Fruit fly (Drosophila melanogaster): ENCODE measurements around the gene jvl.
A peak's percentile ranks its signal among the peaks of the same experiment; 100 is the strongest.

jvl gene

DNA sequence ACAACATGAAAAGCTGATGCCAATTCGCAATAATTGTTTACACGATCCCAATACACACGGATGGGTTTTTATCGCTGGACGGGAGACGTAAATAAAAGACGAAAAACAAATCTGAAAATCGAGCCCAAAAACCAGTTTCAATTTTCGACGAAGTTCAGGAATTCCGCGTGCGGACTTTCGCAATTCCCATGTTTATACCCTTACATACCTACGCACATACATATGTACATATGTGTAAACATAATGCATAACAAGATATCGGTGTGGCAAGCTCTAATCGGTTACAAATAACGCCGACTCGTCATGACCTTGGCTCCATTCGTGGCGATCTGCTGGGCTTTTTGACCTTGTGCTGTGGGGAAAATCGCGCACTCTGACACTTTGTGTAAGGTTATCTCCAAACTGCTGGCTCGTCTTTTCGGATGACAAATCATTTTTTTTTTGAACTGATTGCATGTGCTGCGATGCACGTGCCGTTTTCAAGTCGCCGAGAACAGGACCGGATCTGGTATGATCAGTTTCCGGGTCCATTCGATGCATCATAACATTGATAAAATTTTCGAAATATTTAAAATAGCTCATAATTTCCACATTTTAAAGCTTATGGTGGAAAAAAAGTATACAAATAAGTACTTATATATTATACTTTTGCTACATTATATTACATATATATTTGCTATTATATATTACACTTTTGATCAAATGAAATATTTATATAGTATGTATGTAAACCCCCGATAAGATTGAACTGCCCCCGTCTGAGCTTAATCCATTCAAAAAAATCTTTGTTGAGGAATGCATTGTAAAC is 11.5 kb upstream of the jvl start:
- TF ChIP-seq gem (tag; optimal IDR thresholded peaks at IDR 0.05) (peak; percentile 9), CG3726 (GFP tag; IDR thresholded peaks at IDR 0.05) (no peak), CG1024 (GFP tag; IDR thresholded peaks at IDR 0.05) (no peak), CG11504 (tag; optimal IDR thresholded peaks at IDR 0.05) (peak; percentile 13), eyg (GFP tag; optimal IDR thresholded peaks at IDR 0.05) (no peak), eve (GFP tag; optimal IDR thresholded peaks at IDR 0.05) (peak in 1 of 2 experiments; percentile 39), Eip74EF (GFP tag; optimal IDR thresholded peaks at IDR 0.05) (peak in 1 of 2 experiments; percentile 76), Fer3 (tag; optimal IDR thresholded peaks at IDR 0.05) (no peak), NC2β (GFP tag; optimal IDR thresholded peaks at IDR 0.05) (no peak), sisA (GFP tag; IDR thresholded peaks at IDR 0.05) (no peak), Atf-2 (GFP tag; optimal IDR thresholded peaks at IDR 0.05) (no peak), CG16815 (GFP tag; optimal IDR thresholded peaks at IDR 0.05) (no peak), CG6689 (GFP tag; IDR thresholded peaks at IDR 0.05) (no peak), NFAT (GFP tag; IDR thresholded peaks at IDR 0.05) (no peak), CG34376 (GFP tag; optimal IDR thresholded peaks at IDR 0.05) (peak; percentile 5), pb (GFP tag; optimal IDR thresholded peaks at IDR 0.05) (no peak), CG17186 (GFP tag; optimal IDR thresholded peaks at IDR 0.05) (no peak), pros (GFP tag; optimal IDR thresholded peaks at IDR 0.05) (peak; percentile 76), CG18262 (tag; optimal IDR thresholded peaks at IDR 0.05) (no peak), CG1603 (tag; optimal IDR thresholded peaks at IDR 0.05) (no peak), sd (tag; optimal IDR thresholded peaks at IDR 0.05) (peak; percentile 78), Pdp1 (GFP tag; optimal IDR thresholded peaks at IDR 0.05) (peak in 1 of 2 experiments; percentile 68), cwo (GFP tag; optimal IDR thresholded peaks at IDR 0.05) (peak; percentile 63), CG12071 (GFP tag; optimal IDR thresholded peaks at IDR 0.05) (no peak), Med (GFP tag) (peak; percentile 34), CG14860 (GFP tag; IDR thresholded peaks at IDR 0.05; ENCODE audit: partially characterized antibody) (no peak), chinmo (GFP tag; IDR thresholded peaks at IDR 0.05; ENCODE audit: partially characterized antibody) (0 out of 4 replicates have a peak, but pooled peaks have one; percentile 9), D (optimal IDR thresholded peaks at IDR 0.05) (no peak), D (GFP tag; optimal IDR thresholded peaks at IDR 0.05) (no peak), CG13624 (GFP tag; optimal IDR thresholded peaks at IDR 0.05) (no peak), Abd-B (GFP tag; optimal IDR thresholded peaks at IDR 0.05) (no peak), jing (GFP tag; optimal IDR thresholded peaks at IDR 0.05) (no peak), ac (GFP tag; optimal IDR thresholded peaks at IDR 0.05) (no peak), pita (GFP tag; optimal IDR thresholded peaks at IDR 0.05) (no peak), CG12769 (tag; optimal IDR thresholded peaks at IDR 0.05) (peak; percentile 35), HHEX (GFP tag; optimal IDR thresholded peaks at IDR 0.05) (no peak), Oaz (GFP tag; IDR thresholded peaks at IDR 0.05) (no peak)

DNA sequence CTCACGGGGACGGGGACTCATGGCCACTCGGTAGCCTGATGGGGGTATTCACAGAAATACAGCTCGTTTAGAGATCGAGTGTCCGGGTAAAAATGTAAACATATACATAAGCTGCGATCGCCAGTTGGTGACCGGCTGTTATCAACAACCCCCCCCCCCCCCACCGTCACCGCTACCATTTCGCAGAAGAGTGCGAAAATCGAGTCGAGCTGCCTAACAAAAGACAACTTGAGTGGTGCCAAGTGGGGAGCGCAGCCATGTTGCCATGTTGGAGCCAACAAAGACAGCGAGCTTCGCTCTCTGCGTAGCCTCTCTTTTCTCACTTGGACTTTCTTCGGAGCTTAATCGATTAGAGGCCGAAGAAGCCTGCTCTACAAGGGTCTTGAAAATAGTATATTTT is 10.8 kb upstream of the jvl start:
- TF ChIP-seq z (GFP tag; IDR thresholded peaks at IDR 0.05) (peak; percentile 78; the same call in 2 of the 3 replicates), CG8290 (GFP tag; optimal IDR thresholded peaks at IDR 0.05) (no peak), CG8290 (tag; optimal IDR thresholded peaks at IDR 0.05) (peak in 1 of 2 experiments; percentile 8), crol (GFP tag; IDR thresholded peaks at IDR 0.05) (peak; percentile 55), CG9932 (GFP tag; IDR thresholded peaks at IDR 0.05) (no peak), CG12769 (tag; optimal IDR thresholded peaks at IDR 0.05) (peak; percentile 10), tna (GFP tag; IDR thresholded peaks at IDR 0.05; ENCODE audit: partially characterized antibody) (0 out of 2 replicates have a peak, but pooled peaks have one; percentile 7), ci (GFP tag; IDR thresholded peaks at IDR 0.05) (0 out of 3 replicates have a peak, but pooled peaks have one; percentile 18), tup (GFP tag; optimal IDR thresholded peaks at IDR 0.05) (no peak), CG34224 (GFP tag; IDR thresholded peaks at IDR 0.05; ENCODE audit: partially characterized antibody) (peak; percentile 13; the same call in 1 of the 3 replicates), Med (GFP tag) (peak; percentile 77), Nf-YA (GFP tag; IDR thresholded peaks at IDR 0.05) (0 out of 2 replicates have a peak, but pooled peaks have one; percentile 29), CG4854 (GFP tag; optimal IDR thresholded peaks at IDR 0.05) (no peak), fru (optimal IDR thresholded peaks at IDR 0.05) (no peak), CG32532 (GFP tag; IDR thresholded peaks at IDR 0.05) (peak; percentile 46; the same call in 1 of the 2 replicates), CG5180 (GFP tag; optimal IDR thresholded peaks at IDR 0.05) (peak; percentile 54)

Data from whole organism, embryonic.